Fruit fly (Drosophila melanogaster) whole organism, embryonic: ENCODE data around the gene dgt6.

Experiments used
- Antp ChIP-seq: fragments of 200-800 bp; sonication (Bioruptor generic); optimal IDR thresholded peaks from 3 replicates; lab custom pipeline; 2016; ENCODE audit warnings: missing biosample characterization, missing genetic modification characterization
- Atf6 ChIP-seq: fragments of 200-800 bp; sonication (Bioruptor generic); IDR thresholded peaks from 2 replicates; pipeline ENCODE4 v1.3.6; 2022; ENCODE audit warnings: missing biosample characterization, missing genetic modification characterization
- Awh ChIP-seq: fragments of 200-800 bp; sonication (Bioruptor generic); IDR thresholded peaks from 2 replicates; pipeline ENCODE4, ENCODE4 v1.3.6; 2022; ENCODE audit warnings: missing biosample characterization, missing genetic modification characterization
- CG10147 ChIP-seq: fragments of 200-800 bp; sonication (Bioruptor generic); optimal IDR thresholded peaks from 2 replicates; lab custom pipeline; 2019; ENCODE audit warnings: missing biosample characterization, mild to moderate bottlenecking, missing genetic modification characterization, moderate library complexity
- CG10366 ChIP-seq: fragments of 200-800 bp; sonication (Bioruptor generic); IDR thresholded peaks from 2 replicates; pipeline ENCODE4 v1.3.6; 2022; ENCODE audit warnings: missing biosample characterization, missing genetic modification characterization
- CG10462 ChIP-seq: fragments of 200-800 bp; sonication (Bioruptor generic); optimal IDR thresholded peaks from 2 replicates; lab custom pipeline; 2016; ENCODE audit warnings: missing biosample characterization, missing genetic modification characterization
- CG12659 ChIP-seq: fragments of 200-800 bp; sonication (Bioruptor generic); optimal IDR thresholded peaks from 3 replicates; lab custom pipeline; 2017; ENCODE audit warnings: mild to moderate bottlenecking, missing biosample characterization, missing genetic modification reagents, missing genetic modification characterization
- CG13123 ChIP-seq: fragments of 200-800 bp; sonication (Bioruptor generic); optimal IDR thresholded peaks from 2 replicates; lab custom pipeline; 2016; ENCODE audit warnings: missing biosample characterization, missing genetic modification characterization
- CG14050 ChIP-seq: fragments of 200-800 bp; sonication (Bioruptor generic); IDR thresholded peaks from 3 replicates; pipeline ENCODE4 v1.3.6; 2022; ENCODE audit warnings: missing biosample characterization, missing genetic modification characterization
- CG14441 ChIP-seq: fragments of 200-800 bp; sonication (Bioruptor generic); IDR thresholded peaks from 2 replicates; pipeline ENCODE4 v1.3.6; 2022; ENCODE audit warnings: missing biosample characterization, missing genetic modification characterization
- CG14860 ChIP-seq: fragments of 200-800 bp; sonication (Bioruptor generic); IDR thresholded peaks from 3 replicates; pipeline ENCODE4 v1.3.6; 2022; ENCODE audit warnings: missing biosample characterization, missing genetic modification characterization; ENCODE audit not compliant: partially characterized antibody
- CG14965 ChIP-seq: fragments of 200-800 bp; sonication (Bioruptor generic); optimal IDR thresholded peaks from 2 replicates; lab custom pipeline; 2016; ENCODE audit warnings: missing biosample characterization, missing genetic modification characterization, borderline replicate concordance
- CG15514 ChIP-seq: fragments of 200-800 bp; sonication (Bioruptor generic); optimal IDR thresholded peaks from 3 replicates; lab custom pipeline; 2017; ENCODE audit warnings: missing biosample characterization, missing genetic modification characterization, mild to moderate bottlenecking, moderate library complexity, missing genetic modification reagents
- CG17361 ChIP-seq: fragments of 200-800 bp; sonication (Bioruptor generic); IDR thresholded peaks from 3 replicates; pipeline ENCODE4 v1.3.6; 2022; ENCODE audit warnings: missing biosample characterization, missing genetic modification characterization
- CG17612 ChIP-seq: fragments of 200-800 bp; sonication (Bioruptor generic); IDR thresholded peaks from 2 replicates; pipeline ENCODE4 v1.3.6; 2022; ENCODE audit warnings: missing biosample characterization, missing genetic modification characterization
- CG2120 ChIP-seq: fragments of 200-800 bp; sonication (Bioruptor generic); optimal IDR thresholded peaks from 3 replicates; lab custom pipeline; 2016; ENCODE audit warnings: missing biosample characterization, missing genetic modification characterization
- CG3065 ChIP-seq: fragments of 200-800 bp; sonication (Bioruptor generic); optimal IDR thresholded peaks from 2 replicates; lab custom pipeline; 2016; ENCODE audit warnings: missing biosample characterization, missing genetic modification characterization
- CG32532 ChIP-seq: fragments of 200-800 bp; sonication (Bioruptor generic); IDR thresholded peaks from 2 replicates; pipeline ENCODE4 v1.3.6; 2022; ENCODE audit warnings: missing biosample characterization, missing genetic modification characterization
- CG3281 ChIP-seq: fragments of 200-800 bp; sonication (Bioruptor generic); optimal IDR thresholded peaks from 3 replicates; lab custom pipeline; 2017; ENCODE audit warnings: missing biosample characterization, mild to moderate bottlenecking, missing genetic modification characterization
- CG34376 ChIP-seq: fragments of 200-800 bp; sonication (Bioruptor generic); optimal IDR thresholded peaks from 2 replicates; lab custom pipeline; 2018; ENCODE audit warnings: missing biosample characterization, mild to moderate bottlenecking, missing genetic modification characterization
- CG4360 ChIP-seq: fragments of 200-800 bp; sonication (Bioruptor generic); IDR thresholded peaks from 2 replicates; pipeline ENCODE4 v1.3.6; 2022; ENCODE audit warnings: missing biosample characterization, missing genetic modification characterization
- CG8290 ChIP-seq, 3 experiments: fragments of 200-800 bp; sonication (Bioruptor generic); optimal IDR thresholded peaks; 2 replicates each; lab custom pipeline; 2016 to 2019; ENCODE audit warnings: missing biosample characterization in 3 of 3, missing genetic modification characterization in 3 of 3, mild to moderate bottlenecking in 2 of 3, moderate library complexity in 1 of 3
- CG9727 ChIP-seq: fragments of 200-800 bp; sonication (Bioruptor generic); optimal IDR thresholded peaks from 3 replicates; lab custom pipeline; 2017; ENCODE audit warnings: missing biosample characterization, mild to moderate bottlenecking, missing genetic modification characterization
- CG9797 ChIP-seq: fragments of 200-800 bp; sonication (Bioruptor generic); optimal IDR thresholded peaks from 3 replicates; lab custom pipeline; 2018; ENCODE audit warnings: missing biosample characterization, mild to moderate bottlenecking, missing genetic modification characterization
- Doc2 ChIP-seq: fragments of 200-800 bp; sonication (Bioruptor generic); IDR thresholded peaks from 2 replicates; pipeline ENCODE4 v1.3.6; 2022; ENCODE audit warnings: missing biosample characterization, missing genetic modification characterization
- Doc3 ChIP-seq: fragments of 200-800 bp; sonication (Bioruptor generic); IDR thresholded peaks from 3 replicates; pipeline ENCODE4 v1.3.6; 2022; ENCODE audit warnings: missing biosample characterization, missing genetic modification characterization; ENCODE audit not compliant: partially characterized antibody
- Drgx ChIP-seq: fragments of 200-800 bp; sonication (Bioruptor generic); IDR thresholded peaks from 2 replicates; pipeline ENCODE4 v1.3.6; 2022; ENCODE audit warnings: missing biosample characterization, missing genetic modification characterization
- Max ChIP-seq: fragments of 200-800 bp; sonication (Bioruptor generic); optimal IDR thresholded peaks from 2 replicates; lab custom pipeline; 2016; ENCODE audit warnings: missing biosample characterization, mild to moderate bottlenecking, missing genetic modification characterization
- Myb ChIP-seq: fragments of 200-800 bp; sonication (Bioruptor generic); optimal IDR thresholded peaks from 2 replicates; lab custom pipeline; 2016; ENCODE audit warnings: missing biosample characterization, missing genetic modification characterization
- Nf-YA ChIP-seq: fragments of 200-800 bp; sonication (Bioruptor generic); IDR thresholded peaks from 2 replicates; pipeline ENCODE4 v1.3.6; 2022; ENCODE audit warnings: missing biosample characterization, missing genetic modification characterization
- Opbp ChIP-seq: fragments of 200-800 bp; sonication (Bioruptor generic); IDR thresholded peaks from 3 replicates; pipeline ENCODE4 v1.3.6; 2022; ENCODE audit warnings: missing biosample characterization, missing genetic modification characterization; ENCODE audit not compliant: partially characterized antibody
- Side ChIP-seq: fragments of 200-800 bp; sonication (Bioruptor generic); optimal IDR thresholded peaks from 2 replicates; lab custom pipeline; 2016; ENCODE audit warnings: missing biosample characterization, missing genetic modification characterization
- Ssrp ChIP-seq: fragments of 200-800 bp; sonication (Bioruptor generic); optimal IDR thresholded peaks from 2 replicates; lab custom pipeline; 2018; ENCODE audit warnings: missing biosample characterization, mild to moderate bottlenecking, missing genetic modification characterization, moderate library complexity
- chm ChIP-seq: fragments of 200-800 bp; sonication (Bioruptor generic); IDR thresholded peaks from 2 replicates; pipeline ENCODE4 v1.3.6; 2022; ENCODE audit warnings: missing biosample characterization, missing genetic modification characterization
- croc ChIP-seq: fragments of 200-800 bp; sonication (Bioruptor generic); conservative IDR thresholded peaks from 3 replicates; pipeline ENCODE4 v1.3.6; 2022; ENCODE audit warnings: missing biosample characterization, missing genetic modification characterization
- emc ChIP-seq: fragments of 200-800 bp; sonication (Bioruptor generic); optimal IDR thresholded peaks from 2 replicates; lab custom pipeline; 2016; ENCODE audit warnings: missing biosample characterization, missing genetic modification characterization
- en ChIP-seq: fragments of 200-800 bp; sonication (Bioruptor generic); optimal IDR thresholded peaks from 2 replicates; lab custom pipeline; 2016; ENCODE audit warnings: missing biosample characterization, missing genetic modification characterization
- fd96Cb ChIP-seq: fragments of 200-800 bp; sonication (Bioruptor generic); optimal IDR thresholded peaks from 2 replicates; lab custom pipeline; 2018; ENCODE audit warnings: missing biosample characterization, mild to moderate bottlenecking, missing genetic modification characterization, moderate library complexity
- gem ChIP-seq: fragments of 200-800 bp; sonication (Bioruptor generic); optimal IDR thresholded peaks from 2 replicates; lab custom pipeline; 2019; ENCODE audit warnings: missing biosample characterization, mild to moderate bottlenecking, missing genetic modification characterization, moderate library complexity
- gfzf ChIP-seq: fragments of 200-800 bp; sonication (Bioruptor generic); optimal IDR thresholded peaks from 2 replicates; lab custom pipeline; 2016; ENCODE audit warnings: missing biosample characterization, mild to moderate bottlenecking, missing genetic modification characterization, moderate library complexity
- hkb ChIP-seq, 2 experiments: fragments of 200-800 bp in 1 of 2; fragments of >200 bp in 1 of 2; sonication (Bioruptor generic) in 1 of 2; IDR thresholded peaks in 1 of 2; optimal IDR thresholded peaks in 1 of 2; 2 replicates each; pipeline versions ENCODE4 v1.3.6 to Lab custom; 2017 to 2022; ENCODE audit warnings: missing biosample characterization in 1 of 2, missing genetic modification characterization in 1 of 2
- insv ChIP-seq, 2 experiments: fragments of 200-800 bp; sonication (Bioruptor generic); optimal IDR thresholded peaks; 3 replicates each; lab custom pipeline; 2016 to 2018; ENCODE audit warnings: missing biosample characterization in 2 of 2, missing genetic modification characterization in 2 of 2
- odd ChIP-seq: fragments of 200-800 bp; sonication (Bioruptor generic); optimal IDR thresholded peaks from 2 replicates; lab custom pipeline; 2017; ENCODE audit warnings: missing biosample characterization, mild to moderate bottlenecking, missing genetic modification characterization
- org-1 ChIP-seq: fragments of 200-800 bp; sonication (Bioruptor generic); optimal IDR thresholded peaks from 2 replicates; lab custom pipeline; 2017; ENCODE audit warnings: missing biosample characterization, missing genetic modification characterization
- ranshi ChIP-seq: fragments of 200-800 bp; sonication (Bioruptor generic); IDR thresholded peaks from 2 replicates; pipeline ENCODE4 v1.3.6; 2022; ENCODE audit warnings: missing biosample characterization, missing genetic modification characterization
- sd ChIP-seq: fragments of 200-800 bp; sonication (Bioruptor generic); optimal IDR thresholded peaks from 3 replicates; lab custom pipeline; 2018; ENCODE audit warnings: missing biosample characterization, mild to moderate bottlenecking, missing genetic modification characterization, moderate library complexity
- slbo ChIP-seq: fragments of 200-800 bp; sonication (Bioruptor generic); IDR thresholded peaks from 2 replicates; pipeline ENCODE4 v1.3.6; 2022; ENCODE audit warnings: missing biosample characterization, missing genetic modification characterization
- sob ChIP-seq: fragments of 200-800 bp; sonication (Bioruptor generic); IDR thresholded peaks from 2 replicates; pipeline ENCODE4 v1.3.6; 2022; ENCODE audit warnings: missing biosample characterization, missing genetic modification characterization
- z ChIP-seq: fragments of 200-800 bp; sonication (Bioruptor generic); IDR thresholded peaks from 3 replicates; pipeline ENCODE4 v1.3.6; 2022; ENCODE audit warnings: missing biosample characterization, missing genetic modification characterization
- zfh2 ChIP-seq: fragments of 200-800 bp; sonication (Bioruptor generic); optimal IDR thresholded peaks from 2 replicates; lab custom pipeline; 2016; ENCODE audit warnings: missing biosample characterization, missing genetic modification characterization

Gene dgt6

DNA sequence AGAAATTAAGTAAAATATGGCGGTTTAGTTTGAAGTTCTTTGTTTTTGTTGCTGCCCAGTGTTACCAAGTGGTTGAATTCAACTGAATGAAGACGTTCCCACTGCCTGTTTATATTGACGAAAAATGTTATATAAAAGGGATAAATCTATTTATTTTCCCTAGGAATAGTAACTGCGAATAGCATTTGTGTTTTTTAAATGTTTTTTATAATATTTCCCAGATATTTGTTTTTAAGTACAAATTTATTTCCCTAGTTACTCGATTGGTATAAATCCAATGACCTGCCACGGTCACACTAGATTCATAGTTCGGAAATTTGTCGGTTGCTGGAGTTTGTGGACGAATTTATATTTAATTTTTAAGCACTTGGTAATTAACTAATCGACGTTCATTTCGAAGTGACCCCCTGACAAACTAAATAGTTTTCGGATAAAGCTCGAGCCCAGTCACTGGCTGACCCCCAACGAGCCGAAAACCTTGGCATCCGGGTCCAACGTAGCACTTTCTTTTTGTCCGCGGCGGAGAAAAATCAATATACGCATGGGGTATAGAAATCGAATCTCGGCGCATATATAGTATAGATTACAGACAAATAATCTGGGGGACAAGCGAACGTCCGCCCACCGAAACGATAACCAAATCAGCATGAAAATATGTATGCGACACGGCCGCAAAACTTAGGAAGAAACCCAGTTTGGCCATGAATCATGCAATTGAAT lies at the start of gene dgt6, which contains the start of gene Vha100-1 (continued):
- TF ChIP-seq CG15514 (GFP tag; lab: Kevin White, UChicago) (peak; percentile 62), CG12659 (peak; percentile 49), CG14965 (GFP tag; lab: Kevin White, UChicago) (no peak), CG34376 (GFP tag; lab: Kevin White, UChicago) (no peak), CG14860 (GFP tag; lab: Robert Waterston, UW) (no peak), Myb (GFP tag; lab: Kevin White, UChicago) (no peak), CG2120 (GFP tag; lab: Kevin White, UChicago) (no peak), Opbp (GFP tag; lab: Robert Waterston, UW) (no peak), Awh (GFP tag; lab: Robert Waterston, UW) (no peak), Doc2 (GFP tag; lab: Robert Waterston, UW) (no peak), CG10462 (GFP tag; lab: Kevin White, UChicago) (no peak), Nf-YA (no peak), en (GFP tag; lab: Kevin White, UChicago) (no peak), org-1 (GFP tag; lab: Kevin White, UChicago) (no peak), hkb (optimal IDR thresholded peaks at IDR 0.05; lab: Kevin White, UChicago) (no peak), hkb (GFP tag; IDR thresholded peaks at IDR 0.05; lab: Robert Waterston, UW) (no peak), CG3065 (GFP tag; lab: Kevin White, UChicago) (no peak), chm (GFP tag; lab: Robert Waterston, UW) (no peak), CG8290 (GFP tag; optimal IDR thresholded peaks at IDR 0.05; lab: Kevin White, UChicago) (no peak), CG8290 (tag; optimal IDR thresholded peaks at IDR 0.05; lab: Kevin White, UChicago) (no peak), CG17612 (GFP tag; lab: Robert Waterston, UW) (no peak), gem (tag; lab: Kevin White, UChicago) (no peak), emc (GFP tag; lab: Kevin White, UChicago) (no peak), z (no peak), zfh2 (GFP tag; lab: Kevin White, UChicago) (no peak), insv (GFP tag; optimal IDR thresholded peaks at IDR 0.05; lab: Kevin White, UChicago) (peak in 1 of 2 experiments; percentile 13), odd (GFP tag; lab: Kevin White, UChicago) (no peak), Atf6 (GFP tag; lab: Robert Waterston, UW) (no peak), CG17361 (GFP tag; lab: Robert Waterston, UW) (no peak), fd96Cb (tag; lab: Kevin White, UChicago) (no peak), CG14441 (GFP tag; lab: Robert Waterston, UW) (no peak), CG3281 (no peak), CG13123 (GFP tag; lab: Kevin White, UChicago) (no peak), sd (no peak), croc (no peak), CG4360 (GFP tag; lab: Robert Waterston, UW) (peak; percentile 80), ranshi (GFP tag; lab: Robert Waterston, UW) (no peak), sob (GFP tag; lab: Robert Waterston, UW) (peak; percentile 21; the same call in 1 of the 2 replicates), Side (no peak), slbo (no peak), gfzf (GFP tag; lab: Kevin White, UChicago) (peak; percentile 84), CG32532 (GFP tag; lab: Robert Waterston, UW) (no peak), Doc3 (GFP tag; lab: Robert Waterston, UW) (no peak), Ssrp (tag; lab: Kevin White, UChicago) (no peak), CG10366 (GFP tag; lab: Robert Waterston, UW) (no peak), Drgx (GFP tag; lab: Robert Waterston, UW) (no peak), CG14050 (GFP tag; lab: Robert Waterston, UW) (no peak), CG9797 (GFP tag; lab: Kevin White, UChicago) (peak; percentile 83), CG10147 (GFP tag; lab: Kevin White, UChicago) (no peak), Max (GFP tag; lab: Kevin White, UChicago) (peak; percentile 42), CG9727 (peak; percentile 40), Antp (GFP tag; lab: Kevin White, UChicago) (no peak)
